Worm (Caenorhabditis elegans) whole organism, L2 larva: ENCODE data around the gene attf-2.

Experiments used
- C34F6.9 ChIP-seq: fragments of 150-350 bp; optimal IDR thresholded peaks from 2 replicates; lab custom pipeline; 2014; ENCODE audit warnings: missing biosample characterization, missing genetic modification characterization
- F13H6.1 ChIP-seq: sonication (generic microtip); optimal IDR thresholded peaks from 2 replicates; lab custom pipeline; 2016; ENCODE audit warnings: missing genetic modification characterization, missing compliant biosample characterization
- R02D3.7 ChIP-seq: fragments of 150-350 bp; optimal IDR thresholded peaks from 2 replicates; lab custom pipeline; 2014; ENCODE audit warnings: missing biosample characterization, missing genetic modification characterization
- Y55F3AM.14 ChIP-seq: fragments of 200-800 bp; sonication (Bioruptor generic); optimal IDR thresholded peaks from 2 replicates; lab custom pipeline; 2018; ENCODE audit warnings: mild to moderate bottlenecking, missing genetic modification characterization, missing compliant biosample characterization
- ZK546.5 ChIP-seq: sonication (generic microtip); optimal IDR thresholded peaks from 2 replicates; lab custom pipeline; 2017; ENCODE audit warnings: missing biosample characterization, missing genetic modification characterization
- aly-2 ChIP-seq: fragments of 150-350 bp; optimal IDR thresholded peaks from 2 replicates; lab custom pipeline; 2014; ENCODE audit warnings: missing biosample characterization, missing genetic modification characterization
- blmp-1 ChIP-seq: sonication (generic microtip); optimal IDR thresholded peaks from 2 replicates; lab custom pipeline; 2017; ENCODE audit warnings: missing genetic modification characterization, mild to moderate bottlenecking, missing compliant biosample characterization, antibody characterized with exemption, moderate library complexity; ENCODE audit not compliant: insufficient read depth
- ceh-16 ChIP-seq: fragments of 150-350 bp; optimal IDR thresholded peaks from 2 replicates; lab custom pipeline; 2014; ENCODE audit warnings: missing biosample characterization, missing genetic modification characterization
- ceh-82 ChIP-seq: fragments of 150-350 bp; optimal IDR thresholded peaks from 2 replicates; lab custom pipeline; 2014; ENCODE audit warnings: missing biosample characterization, missing genetic modification characterization
- crh-2 ChIP-seq: sonication (generic microtip); optimal IDR thresholded peaks from 2 replicates; lab custom pipeline; 2017; ENCODE audit warnings: missing biosample characterization, missing genetic modification characterization
- dmd-4 ChIP-seq: sonication (generic microtip); optimal IDR thresholded peaks from 2 replicates; lab custom pipeline; 2017; ENCODE audit warnings: missing biosample characterization, missing genetic modification characterization
- egl-27 ChIP-seq: sonication (generic microtip); optimal IDR thresholded peaks from 3 replicates; lab custom pipeline; 2017; ENCODE audit warnings: missing biosample characterization, missing genetic modification reagents, missing genetic modification characterization
- elt-1 ChIP-seq: fragments of 150-350 bp; optimal IDR thresholded peaks from 2 replicates; lab custom pipeline; 2014; ENCODE audit warnings: missing biosample characterization, missing genetic modification characterization
- elt-3 ChIP-seq: sonication (generic microtip); optimal IDR thresholded peaks from 2 replicates; lab custom pipeline; 2017; ENCODE audit warnings: missing biosample characterization, missing genetic modification characterization
- fos-1 ChIP-seq: fragments of 150-350 bp; optimal IDR thresholded peaks from 2 replicates; lab custom pipeline; 2014; ENCODE audit warnings: missing biosample characterization, missing genetic modification characterization
- gmeb-1 ChIP-seq: fragments of 150-350 bp; optimal IDR thresholded peaks from 2 replicates; lab custom pipeline; 2014; ENCODE audit warnings: missing biosample characterization, missing genetic modification characterization
- lin-11 ChIP-seq: fragments of 150-350 bp; sonication (generic microtip); optimal IDR thresholded peaks from 2 replicates; lab custom pipeline; 2014; ENCODE audit warnings: missing biosample characterization, missing genetic modification characterization, inconsistent platforms, mixed read lengths
- lin-39 ChIP-seq: fragments of 150-350 bp; optimal IDR thresholded peaks from 2 replicates; lab custom pipeline; 2014; ENCODE audit warnings: missing biosample characterization, missing genetic modification reagents, missing genetic modification characterization
- lsy-2 ChIP-seq, 2 experiments: fragments of 150-350 bp in 1 of 2; sonication (generic microtip) in 1 of 2; optimal IDR thresholded peaks; 2 replicates each; lab custom pipeline; 2014 to 2017; ENCODE audit warnings: missing biosample characterization in 2 of 2, missing genetic modification characterization in 2 of 2
- nhr-129 ChIP-seq: fragments of 150-350 bp; optimal IDR thresholded peaks from 2 replicates; lab custom pipeline; 2014; ENCODE audit warnings: missing biosample characterization, missing genetic modification characterization
- nhr-21 ChIP-seq: fragments of 150-350 bp; optimal IDR thresholded peaks from 2 replicates; lab custom pipeline; 2014; ENCODE audit warnings: missing biosample characterization, missing genetic modification characterization
- nhr-23 ChIP-seq: fragments of 150-350 bp; optimal IDR thresholded peaks from 2 replicates; lab custom pipeline; 2014; ENCODE audit warnings: missing biosample characterization, missing genetic modification reagents, missing genetic modification characterization
- nhr-25 ChIP-seq: fragments of 150-350 bp; sonication (generic microtip); optimal IDR thresholded peaks from 3 replicates; lab custom pipeline; 2014; ENCODE audit warnings: missing biosample characterization, missing genetic modification characterization
- nhr-6 ChIP-seq: fragments of 150-350 bp; optimal IDR thresholded peaks from 2 replicates; lab custom pipeline; 2014; ENCODE audit warnings: missing biosample characterization, missing genetic modification characterization
- nhr-77 ChIP-seq: fragments of 150-350 bp; optimal IDR thresholded peaks from 2 replicates; lab custom pipeline; 2014; ENCODE audit warnings: missing biosample characterization, missing genetic modification characterization
- sma-9 ChIP-seq, 2 experiments: fragments of 150-350 bp in 1 of 2; sonication (generic microtip) in 1 of 2; optimal IDR thresholded peaks; 2 replicates each; lab custom pipeline; 2014 to 2016; ENCODE audit warnings: missing genetic modification characterization in 2 of 2, mild to moderate bottlenecking in 1 of 2, missing biosample characterization in 1 of 2, missing compliant biosample characterization in 1 of 2, missing genetic modification reagents in 1 of 2, moderate library complexity in 1 of 2
- snpc-4 ChIP-seq: fragments of 150-350 bp; optimal IDR thresholded peaks from 2 replicates; lab custom pipeline; 2014; ENCODE audit warnings: missing biosample characterization, missing genetic modification characterization
- unc-39 ChIP-seq: fragments of 150-350 bp; optimal IDR thresholded peaks from 2 replicates; lab custom pipeline; 2014; ENCODE audit warnings: missing biosample characterization, missing genetic modification characterization
- unc-55 ChIP-seq: fragments of 150-350 bp; sonication (generic microtip); optimal IDR thresholded peaks from 3 replicates; lab custom pipeline; 2014; ENCODE audit warnings: missing biosample characterization, missing genetic modification reagents, missing genetic modification characterization
- unc-62 ChIP-seq: fragments of 150-350 bp; optimal IDR thresholded peaks from 2 replicates; lab custom pipeline; 2014; ENCODE audit warnings: missing biosample characterization, missing genetic modification reagents, missing genetic modification characterization
- ztf-1 ChIP-seq: fragments of 200-800 bp; sonication (Bioruptor generic); conservative IDR thresholded peaks from 2 replicates; pipeline ENCODE4 v1.3.6; 2022; ENCODE audit warnings: missing genetic modification characterization, missing compliant biosample characterization
- ztf-4 ChIP-seq: fragments of 150-350 bp; optimal IDR thresholded peaks from 2 replicates; lab custom pipeline; 2014; ENCODE audit warnings: missing biosample characterization, missing genetic modification characterization

attf-2 gene

ce11 chrV:7194818-7195217 lies 1.1 kb downstream of the attf-2 start:
- no peak for TF ChIP-seq unc-62
- TF ChIP-seq ceh-82 (tag; lab: Kevin White, UChicago) = no peak
- no peak for TF ChIP-seq snpc-4 (tag; lab: Kevin White, UChicago)
- TF ChIP-seq nhr-23 (tag; lab: Kevin White, UChicago) = no peak
- TF ChIP-seq lin-39 (tag; lab: Kevin White, UChicago) = no peak
- TF ChIP-seq, all 48 proteins: peak for 0

ce11 chrV:7193562-7193961 lies 2.4 kb downstream of the attf-2 start, which contains the start of gene F09G2.8:
F09G2.8 (minus strand) TSS chrV:7193662.
- TF ChIP-seq C34F6.9 (no peak), nhr-77 (no peak), blmp-1 (tag; lab: Kevin White, UChicago) (no peak), lin-39 (tag; lab: Kevin White, UChicago) (no peak), ZK546.5 (tag; lab: Kevin White, UChicago) (no peak), ztf-1 (GFP tag; lab: Robert Waterston, UW) (no peak), F13H6.1 (tag; lab: Kevin White, UChicago) (no peak), R02D3.7 (tag; lab: Kevin White, UChicago) (no peak), egl-27 (tag; lab: Kevin White, UChicago) (no peak)
- TF ChIP-seq, all 48 proteins: peak for 0

ce11 chrV:7187295-7187694 lies 8.6 kb downstream of the attf-2 start:
- TF ChIP-seq unc-39 (tag; lab: Kevin White, UChicago) (no peak), dmd-4 (tag; lab: Kevin White, UChicago) (no peak), nhr-6 (tag; lab: Kevin White, UChicago) (no peak), aly-2 (tag; lab: Kevin White, UChicago) (no peak), nhr-77 (no peak), Y55F3AM.14 (GFP tag; lab: Kevin White, UChicago) (no peak), F13H6.1 (tag; lab: Kevin White, UChicago) (no peak), lin-11 (tag; lab: Kevin White, UChicago) (no peak), nhr-21 (tag; lab: Kevin White, UChicago) (no peak), nhr-25 (tag; lab: Kevin White, UChicago) (no peak), nhr-23 (tag; lab: Kevin White, UChicago) (no peak), lsy-2 (tag; optimal IDR thresholded peaks at IDR 0.05; lab: Kevin White, UChicago) (no peak), ztf-1 (GFP tag; lab: Robert Waterston, UW) (no peak), ztf-4 (tag; lab: Kevin White, UChicago) (no peak)

- TF ChIP-seq egl-27 (tag; lab: Kevin White, UChicago) = no peak
- peak; percentile 43 for TF ChIP-seq gmeb-1
- peak; percentile 81 for TF ChIP-seq fos-1 (tag; lab: Kevin White, UChicago)
- peak; percentile 10 for TF ChIP-seq sma-9 (GFP tag; optimal IDR thresholded peaks at IDR 0.05; lab: Kevin White, UChicago)
- TF ChIP-seq sma-9 (tag; optimal IDR thresholded peaks at IDR 0.05; lab: Kevin White, UChicago) = no peak
- TF ChIP-seq F13H6.1 (tag; lab: Kevin White, UChicago) = no peak
- no peak for TF ChIP-seq ceh-16 (tag; lab: Kevin White, UChicago)
Measured at ce11 chrV:7186599-7186998, 9.3 kb downstream of the attf-2 start.

- TF ChIP-seq unc-39 (tag; lab: Kevin White, UChicago) (no peak), nhr-129 (tag; lab: Kevin White, UChicago) (no peak), sma-9 (GFP tag; optimal IDR thresholded peaks at IDR 0.05; lab: Kevin White, UChicago) (no peak), sma-9 (tag; optimal IDR thresholded peaks at IDR 0.05; lab: Kevin White, UChicago) (no peak), fos-1 (tag; lab: Kevin White, UChicago) (no peak), ztf-1 (GFP tag; lab: Robert Waterston, UW) (no peak), gmeb-1 (no peak), C34F6.9 (no peak), crh-2 (no peak), snpc-4 (tag; lab: Kevin White, UChicago) (no peak), ZK546.5 (tag; lab: Kevin White, UChicago) (no peak), unc-55 (GFP tag; lab: Kevin White, UChicago) (no peak), unc-62 (no peak), elt-1 (tag; lab: Kevin White, UChicago) (no peak), elt-3 (tag; lab: Kevin White, UChicago) (no peak)
- TF ChIP-seq, all 48 proteins: peak for 0
Measured at ce11 chrV:7184549-7184948, 11.4 kb downstream of the attf-2 start, which contains the start of gene pitr-5. pitr-5 (plus strand) TSS chrV:7184849.
